Fruit fly (Drosophila melanogaster): ENCODE results near the gene CG2924.
A peak's percentile ranks its signal among the peaks of the same experiment; 100 is the strongest.

The CG2924 gene

DNA sequence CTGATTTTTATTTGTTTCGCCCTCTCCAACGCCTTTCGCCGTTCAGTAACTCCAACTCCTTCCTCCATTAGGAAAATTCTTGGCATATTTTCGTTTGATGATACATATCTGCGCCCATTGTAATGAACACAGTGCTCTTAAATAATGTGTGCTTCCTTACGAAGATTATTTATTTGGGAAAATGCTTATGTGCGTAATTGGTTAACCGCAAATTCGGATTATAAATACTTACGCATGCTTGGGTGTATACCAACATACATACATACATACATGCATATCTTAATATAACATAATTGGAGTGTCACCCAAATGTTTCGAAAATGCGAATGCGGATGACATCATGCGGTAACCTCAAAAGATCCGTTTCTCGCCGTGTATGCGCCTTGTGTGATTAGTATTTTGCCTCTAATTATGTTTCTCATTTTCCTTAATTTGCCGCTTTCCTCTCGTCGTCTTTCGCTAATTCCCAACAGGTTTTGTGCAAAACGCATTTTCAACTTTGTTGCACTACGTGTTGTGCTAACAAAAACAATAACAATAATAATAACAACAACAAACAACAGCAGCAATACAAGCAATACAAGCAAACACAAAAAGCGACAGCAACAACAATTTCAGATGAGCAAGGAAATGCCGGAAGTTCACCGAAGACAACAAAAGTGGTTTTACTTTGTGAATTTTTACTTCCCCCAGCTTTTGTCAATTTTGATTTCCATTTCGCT is 34.1 kb upstream of the CG2924 start:
- no peak for TF ChIP-seq pfk (GFP tag; optimal IDR thresholded peaks at IDR 0.05)
- TF ChIP-seq sd (tag; optimal IDR thresholded peaks at IDR 0.05): peak; percentile 92
- TF ChIP-seq inv (GFP tag; IDR thresholded peaks at IDR 0.05; ENCODE audit: partially characterized antibody): no peak
- no peak for TF ChIP-seq CG8089 (GFP tag; optimal IDR thresholded peaks at IDR 0.05)
- TF ChIP-seq grau (tag; optimal IDR thresholded peaks at IDR 0.05): peak; percentile 14
- TF ChIP-seq CG16779 (GFP tag; IDR thresholded peaks at IDR 0.05): no peak
- TF ChIP-seq Pdp1 (GFP tag; optimal IDR thresholded peaks at IDR 0.05): peak in 1 of 2 experiments; percentile 10
- peak; percentile 56 for TF ChIP-seq zf30C (GFP tag; optimal IDR thresholded peaks at IDR 0.05)
- peak; percentile 58 for TF ChIP-seq CG4360 (GFP tag; IDR thresholded peaks at IDR 0.05)
- TF ChIP-seq Eip74EF (GFP tag; optimal IDR thresholded peaks at IDR 0.05): peak in 1 of 2 experiments; percentile 34
- TF ChIP-seq sisA (GFP tag; IDR thresholded peaks at IDR 0.05): no peak
- TF ChIP-seq CG2120 (GFP tag; optimal IDR thresholded peaks at IDR 0.05): no peak
- no peak for TF ChIP-seq PHDP (tag; optimal IDR thresholded peaks at IDR 0.05)
- TF ChIP-seq Med (GFP tag): peak; percentile 80
- TF ChIP-seq eve (GFP tag; optimal IDR thresholded peaks at IDR 0.05): peak in 1 of 2 experiments; percentile 40
- peak; percentile 11 for TF ChIP-seq CG8388 (GFP tag; optimal IDR thresholded peaks at IDR 0.05)
- TF ChIP-seq Gug (GFP tag; IDR thresholded peaks at IDR 0.05): no peak
- peak; percentile 3 for TF ChIP-seq Sox102F (GFP tag; optimal IDR thresholded peaks at IDR 0.05)
- no peak for TF ChIP-seq nmo (GFP tag; optimal IDR thresholded peaks at IDR 0.05)
- TF ChIP-seq sens (GFP tag): peak; percentile 10
- TF ChIP-seq Hr51 (GFP tag; optimal IDR thresholded peaks at IDR 0.05): peak in 1 of 2 experiments; percentile 5
- no peak for TF ChIP-seq Bdp1 (GFP tag; optimal IDR thresholded peaks at IDR 0.05)
- no peak for TF ChIP-seq Dfd (GFP tag; optimal IDR thresholded peaks at IDR 0.05)
- peak; percentile 27 for TF ChIP-seq CG1603 (tag; optimal IDR thresholded peaks at IDR 0.05)
- TF ChIP-seq lola (GFP tag; optimal IDR thresholded peaks at IDR 0.05): peak in 1 of 3 experiments; percentile 10
- TF ChIP-seq CG17802 (tag; optimal IDR thresholded peaks at IDR 0.05): no peak
- TF ChIP-seq Sox100B (GFP tag; optimal IDR thresholded peaks at IDR 0.05): peak; percentile 18
- 0 out of 4 replicates have a peak, but pooled peaks have one; percentile 10 for TF ChIP-seq chinmo (GFP tag; IDR thresholded peaks at IDR 0.05; ENCODE audit: partially characterized antibody)
- no peak for TF ChIP-seq Rx (GFP tag; IDR thresholded peaks at IDR 0.05)
- no peak for TF ChIP-seq CG4404 (GFP tag; IDR thresholded peaks at IDR 0.05)
- no peak for TF ChIP-seq CG2199 (GFP tag; IDR thresholded peaks at IDR 0.05)

DNA sequence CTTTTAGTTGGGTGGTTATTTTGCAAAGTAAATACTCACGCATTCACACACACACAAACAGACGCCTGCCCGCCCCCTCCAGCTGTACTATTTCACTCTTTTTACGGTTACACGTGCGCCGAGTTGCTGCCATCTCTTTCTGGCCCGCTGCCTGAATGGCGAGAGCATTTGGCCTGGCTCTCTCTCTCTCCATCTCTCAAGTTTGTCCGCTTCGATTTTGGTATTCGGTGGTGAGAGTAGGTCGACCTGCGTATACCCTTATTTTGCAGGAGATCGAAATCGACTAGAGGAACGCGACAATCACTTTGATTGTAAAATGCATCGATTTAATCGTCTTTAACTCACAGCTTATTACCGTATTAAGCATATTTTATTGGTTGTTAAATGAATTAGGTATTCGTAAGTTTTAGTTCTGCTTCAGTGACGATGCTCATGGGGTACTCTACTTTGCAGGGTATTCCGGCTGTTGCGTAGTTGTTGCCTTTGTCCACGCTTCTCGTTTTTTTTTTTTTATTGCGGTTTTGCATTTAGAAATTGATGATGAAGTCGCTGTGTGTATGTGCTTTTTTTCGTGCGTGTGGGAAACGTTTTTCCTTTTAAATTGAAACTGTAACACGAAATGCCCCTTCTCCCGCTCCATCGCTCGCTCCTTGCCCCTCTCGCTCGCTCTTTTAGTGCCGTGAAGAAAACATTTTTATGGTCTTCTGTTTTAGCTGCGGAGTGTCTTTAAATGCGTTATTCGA is 33.4 kb upstream of the CG2924 start:
- TF ChIP-seq bigmax (GFP tag; optimal IDR thresholded peaks at IDR 0.05): no peak
- TF ChIP-seq CG15696 (tag; optimal IDR thresholded peaks at IDR 0.05): peak; percentile 81
- TF ChIP-seq Gsc (GFP tag; IDR thresholded peaks at IDR 0.05): peak; percentile 54; the same call in 1 of the 2 replicates
- peak; percentile 26 for TF ChIP-seq MESR4 (GFP tag; optimal IDR thresholded peaks at IDR 0.05)
- peak; percentile 38; the same call in 1 of the 2 replicates for TF ChIP-seq gt (GFP tag; IDR thresholded peaks at IDR 0.05)
- TF ChIP-seq zfh2 (GFP tag; optimal IDR thresholded peaks at IDR 0.05): peak; percentile 93
- TF ChIP-seq Bdp1 (GFP tag; optimal IDR thresholded peaks at IDR 0.05): peak; percentile 83
- TF ChIP-seq croc (GFP tag; conservative IDR thresholded peaks at IDR 0.05): peak; percentile 73
- peak; percentile 24; the same call in 1 of the 3 replicates for TF ChIP-seq CG6175 (GFP tag; IDR thresholded peaks at IDR 0.05)
- peak; percentile 89 for TF ChIP-seq HHEX (GFP tag; optimal IDR thresholded peaks at IDR 0.05)
- peak; percentile 44 for TF ChIP-seq MTF-1 (GFP tag; optimal IDR thresholded peaks at IDR 0.05; ENCODE audit: borderline replicate concordance)
- peak; percentile 82 for TF ChIP-seq CG30431 (GFP tag; optimal IDR thresholded peaks at IDR 0.05)
- TF ChIP-seq CG11696 (GFP tag; IDR thresholded peaks at IDR 0.05): peak; percentile 35; the same call in 1 of the 2 replicates
- TF ChIP-seq slp2 (GFP tag; optimal IDR thresholded peaks at IDR 0.05): peak; percentile 92
- TF ChIP-seq tna (GFP tag; IDR thresholded peaks at IDR 0.05; ENCODE audit: partially characterized antibody): no peak
- no peak for TF ChIP-seq bbx (GFP tag; IDR thresholded peaks at IDR 0.05; ENCODE audit: partially characterized antibody)
- TF ChIP-seq CG6765 (GFP tag; optimal IDR thresholded peaks at IDR 0.05): peak; percentile 82

All from whole organism, embryonic.